Worm (Caenorhabditis elegans) whole organism, late embryonic: ENCODE measurements around the gene elpc-3.

Source experiments
- ama-1 ChIP-seq: fragments of 150-350 bp; optimal IDR thresholded peaks from 2 replicates; lab custom pipeline; 2014
- dmd-4 ChIP-seq: sonication (generic microtip); optimal IDR thresholded peaks from 2 replicates; lab custom pipeline; 2016; ENCODE audit warnings: borderline replicate concordance, missing genetic modification characterization, missing compliant biosample characterization
- hlh-8 ChIP-seq: sonication (generic microtip); optimal IDR thresholded peaks from 2 replicates; lab custom pipeline; 2016; ENCODE audit warnings: missing genotype, missing genetic modification characterization, missing compliant biosample characterization
- nfya-1 ChIP-seq: sonication (generic microtip); optimal IDR thresholded peaks from 2 replicates; lab custom pipeline; 2017; ENCODE audit warnings: missing genetic modification characterization, mild to moderate bottlenecking, missing compliant biosample characterization, antibody characterized with exemption, moderate library complexity

DNA sequence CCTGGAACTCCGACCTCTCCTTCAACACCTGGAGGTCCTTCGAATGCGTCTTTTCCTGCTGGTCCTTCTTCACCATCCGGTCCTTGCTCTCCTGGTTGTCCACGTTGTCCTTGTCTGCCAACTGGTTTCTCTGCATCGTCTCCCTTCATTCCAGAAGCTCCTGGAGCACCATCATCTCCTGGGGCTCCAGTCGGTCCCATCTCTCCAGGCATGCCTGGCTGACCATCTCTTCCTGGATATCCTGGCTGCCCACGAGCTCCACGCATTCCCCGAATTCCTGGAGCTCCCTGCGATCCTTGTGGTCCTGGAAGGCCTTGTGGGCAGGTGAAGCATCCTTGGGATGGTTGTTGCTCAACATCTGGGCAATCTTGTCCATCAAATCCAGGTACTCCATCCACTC is 16.5 kb upstream of the elpc-3 start:
- TF ChIP-seq nfya-1 (no peak), dmd-4 (tag; lab: Kevin White, UChicago) (no peak), ama-1 (lab: Kevin White, UChicago) (no peak), hlh-8 (tag; lab: Kevin White, UChicago) (no peak)
